Worm (Caenorhabditis elegans) whole organism, L4/young adult: Measurements from ENCODE around the gene hpo-25.

Source experiments
- W03F9.2 ChIP-seq: fragments of 150-350 bp; optimal IDR thresholded peaks from 2 replicates; lab custom pipeline; 2014; ENCODE audit warnings: missing biosample characterization, missing genetic modification characterization
- him-1 ChIP-seq: sonication (generic microtip); optimal IDR thresholded peaks from 2 replicates; lab custom pipeline; 2016; ENCODE audit warnings: missing genotype, missing genetic modification reagents, missing genetic modification characterization, missing compliant biosample characterization

ce11 chrII:2379673-2380072, 10.6 kb downstream of the hpo-25 start:
- TF ChIP-seq him-1 (tag; lab: Kevin White, UChicago) (no peak), W03F9.2 (tag; lab: Kevin White, UChicago) (no peak)
